Fruit fly (Drosophila melanogaster) whole organism, embryonic: ENCODE results near the gene Psf3.

Experiments used
- Abd-B ChIP-seq: fragments of 200-800 bp; sonication (Bioruptor generic); optimal IDR thresholded peaks from 2 replicates; lab custom pipeline; 2018; ENCODE audit warnings: missing biosample characterization, mild to moderate bottlenecking, missing genetic modification characterization, moderate library complexity
- C15 ChIP-seq: fragments of 200-800 bp; sonication (Bioruptor generic); IDR thresholded peaks from 3 replicates; pipeline ENCODE4 v1.3.6; 2022; ENCODE audit warnings: missing biosample characterization, missing genetic modification characterization
- CG10147 ChIP-seq: fragments of 200-800 bp; sonication (Bioruptor generic); optimal IDR thresholded peaks from 2 replicates; lab custom pipeline; 2019; ENCODE audit warnings: missing biosample characterization, mild to moderate bottlenecking, missing genetic modification characterization, moderate library complexity
- CG11560 ChIP-seq: fragments of 200-800 bp; sonication (Bioruptor generic); IDR thresholded peaks from 3 replicates; pipeline ENCODE4 v1.3.6; 2022; ENCODE audit warnings: missing biosample characterization, missing genetic modification characterization
- CG11696 ChIP-seq: fragments of 200-800 bp; sonication (Bioruptor generic); IDR thresholded peaks from 2 replicates; pipeline ENCODE4 v1.3.6; 2022; ENCODE audit warnings: missing biosample characterization, missing genetic modification characterization
- CG12104 ChIP-seq: fragments of 200-800 bp; sonication (Bioruptor generic); optimal IDR thresholded peaks from 3 replicates; lab custom pipeline; 2016; ENCODE audit warnings: missing biosample characterization, missing genetic modification characterization
- CG13424 ChIP-seq: fragments of 200-800 bp; sonication (Bioruptor generic); optimal IDR thresholded peaks from 2 replicates; lab custom pipeline; 2019; ENCODE audit warnings: missing biosample characterization, mild to moderate bottlenecking, missing genetic modification characterization, moderate library complexity
- CG13775 ChIP-seq: fragments of 200-800 bp; sonication (Bioruptor generic); optimal IDR thresholded peaks from 3 replicates; lab custom pipeline; 2017; ENCODE audit warnings: missing biosample characterization, mild to moderate bottlenecking, missing genetic modification characterization
- CG16779 ChIP-seq: fragments of 200-800 bp; sonication (Bioruptor generic); IDR thresholded peaks from 2 replicates; pipeline ENCODE4 v1.3.6; 2022; ENCODE audit warnings: missing biosample characterization, missing genetic modification characterization
- CG16863 ChIP-seq: fragments of 200-800 bp; sonication (Bioruptor generic); optimal IDR thresholded peaks from 3 replicates; lab custom pipeline; 2016; ENCODE audit warnings: missing biosample characterization, missing genetic modification characterization
- CG18476 ChIP-seq: fragments of 200-800 bp; sonication (Bioruptor generic); optimal IDR thresholded peaks from 2 replicates; lab custom pipeline; 2016; ENCODE audit warnings: missing biosample characterization, mild to moderate bottlenecking, missing genetic modification characterization
- CG2129 ChIP-seq: fragments of 200-800 bp; sonication (Bioruptor generic); IDR thresholded peaks from 2 replicates; pipeline ENCODE4 v1.3.6; 2022; ENCODE audit warnings: missing biosample characterization, missing genetic modification characterization; ENCODE audit not compliant: partially characterized antibody
- CG2712 ChIP-seq: fragments of 200-800 bp; optimal IDR thresholded peaks from 3 replicates; lab custom pipeline; 2019; ENCODE audit warnings: missing biosample characterization, mild to moderate bottlenecking, missing genetic modification characterization, moderate library complexity
- CG2875 ChIP-seq: fragments of 200-800 bp; sonication (Bioruptor generic); optimal IDR thresholded peaks from 2 replicates; lab custom pipeline; 2017; ENCODE audit warnings: missing biosample characterization, mild to moderate bottlenecking, missing genetic modification characterization, missing genetic modification reagents
- CG33213 ChIP-seq: fragments of 200-800 bp; sonication (Bioruptor generic); optimal IDR thresholded peaks from 3 replicates; lab custom pipeline; 2016; ENCODE audit warnings: missing biosample characterization, missing genetic modification characterization
- CG3407 ChIP-seq: fragments of 200-800 bp; sonication (Bioruptor generic); optimal IDR thresholded peaks from 2 replicates; lab custom pipeline; 2018; ENCODE audit warnings: missing biosample characterization, mild to moderate bottlenecking, missing genetic modification characterization
- CG3838 ChIP-seq: fragments of 200-800 bp; sonication (Bioruptor generic); optimal IDR thresholded peaks from 3 replicates; lab custom pipeline; 2016; ENCODE audit warnings: missing biosample characterization, missing genetic modification characterization
- CG4617 ChIP-seq: fragments of 200-800 bp; sonication (Bioruptor generic); optimal IDR thresholded peaks from 3 replicates; lab custom pipeline; 2016; ENCODE audit warnings: missing biosample characterization, missing genetic modification characterization, borderline replicate concordance
- CG4730 ChIP-seq: fragments of 200-800 bp; sonication (Bioruptor generic); IDR thresholded peaks from 2 replicates; pipeline ENCODE4 v1.3.6; 2022; ENCODE audit warnings: missing biosample characterization, missing genetic modification characterization
- CG6654 ChIP-seq: fragments of 200-800 bp; sonication (Bioruptor generic); optimal IDR thresholded peaks from 2 replicates; lab custom pipeline; 2017; ENCODE audit warnings: missing biosample characterization, mild to moderate bottlenecking, missing genetic modification characterization
- CG7372 ChIP-seq: fragments of 200-800 bp; sonication (Bioruptor generic); IDR thresholded peaks from 2 replicates; pipeline ENCODE4 v1.3.6; 2022; ENCODE audit warnings: missing biosample characterization, missing genetic modification characterization
- Camta ChIP-seq: fragments of 200-800 bp; sonication (Bioruptor generic); optimal IDR thresholded peaks from 2 replicates; lab custom pipeline; 2016; ENCODE audit warnings: missing biosample characterization, missing genetic modification characterization
- D19A ChIP-seq: fragments of 200-800 bp; optimal IDR thresholded peaks from 3 replicates; lab custom pipeline; 2019; ENCODE audit warnings: missing biosample characterization, mild to moderate bottlenecking, missing genetic modification characterization, moderate library complexity
- Fer2 ChIP-seq: fragments of 200-800 bp; sonication (Bioruptor generic); optimal IDR thresholded peaks from 2 replicates; lab custom pipeline; 2018; ENCODE audit warnings: missing biosample characterization, mild to moderate bottlenecking, missing genetic modification characterization, moderate library complexity
- Fer3 ChIP-seq: fragments of 200-800 bp; sonication (Bioruptor generic); optimal IDR thresholded peaks from 2 replicates; lab custom pipeline; 2018; ENCODE audit warnings: missing biosample characterization, mild to moderate bottlenecking, missing genetic modification characterization, moderate library complexity
- Mad ChIP-seq: fragments of 200-800 bp; sonication (Bioruptor generic); optimal IDR thresholded peaks from 2 replicates; lab custom pipeline; 2016; ENCODE audit warnings: missing biosample characterization, missing genetic modification characterization
- Mrtf ChIP-seq: fragments of 200-800 bp; sonication (Bioruptor generic); IDR thresholded peaks from 3 replicates; pipeline ENCODE4 v1.3.6; 2022; ENCODE audit warnings: missing biosample characterization, missing genetic modification characterization
- NFAT ChIP-seq: fragments of 200-800 bp; sonication (Bioruptor generic); IDR thresholded peaks from 2 replicates; pipeline ENCODE4 v1.3.6; 2022; ENCODE audit warnings: missing biosample characterization, missing genetic modification characterization
- Opbp ChIP-seq: fragments of 200-800 bp; sonication (Bioruptor generic); IDR thresholded peaks from 3 replicates; pipeline ENCODE4 v1.3.6; 2022; ENCODE audit warnings: missing biosample characterization, missing genetic modification characterization; ENCODE audit not compliant: partially characterized antibody
- Tbp ChIP-seq: fragments of >200 bp; optimal IDR thresholded peaks from 2 replicates; lab custom pipeline; 2018; ENCODE audit warnings: missing biosample characterization, missing genetic modification characterization
- Trl ChIP-seq, 3 experiments: fragments of >200 bp in 2 of 3; fragments of 200-800 bp in 1 of 3; sonication (Bioruptor generic) in 1 of 3; optimal IDR thresholded peaks; 2 replicates in 1 of 3; 3 replicates in 2 of 3; lab custom pipeline; 2016 to 2017; ENCODE audit warnings: missing biosample characterization in 1 of 3, missing genetic modification characterization in 1 of 3
- abd-A ChIP-seq: fragments of 200-800 bp; sonication (Bioruptor generic); optimal IDR thresholded peaks from 3 replicates; lab custom pipeline; 2019; ENCODE audit warnings: missing biosample characterization, mild to moderate bottlenecking, missing genetic modification characterization, moderate library complexity
- ac ChIP-seq: fragments of 200-800 bp; sonication (Bioruptor generic); optimal IDR thresholded peaks from 3 replicates; lab custom pipeline; 2017; ENCODE audit warnings: missing biosample characterization, mild to moderate bottlenecking, missing genetic modification characterization
- bab2 ChIP-seq: fragments of 200-800 bp; sonication (Bioruptor generic); optimal IDR thresholded peaks from 2 replicates; lab custom pipeline; 2016; ENCODE audit warnings: missing biosample characterization, missing genetic modification characterization
- chinmo ChIP-seq: fragments of 200-800 bp; sonication (Bioruptor generic); IDR thresholded peaks from 4 replicates; pipeline ENCODE4 v1.3.6; 2022; ENCODE audit warnings: missing biosample characterization, missing genetic modification characterization; ENCODE audit not compliant: partially characterized antibody
- dati ChIP-seq: fragments of 200-800 bp; sonication (Bioruptor generic); IDR thresholded peaks from 2 replicates; pipeline ENCODE4 v1.3.6; 2022; ENCODE audit warnings: missing biosample characterization, missing genetic modification characterization
- eve ChIP-seq, 2 experiments: fragments of >200 bp; optimal IDR thresholded peaks; 2 replicates each; lab custom pipeline; 2017; ENCODE audit warnings: missing biosample characterization in 2 of 2, missing genetic modification characterization in 2 of 2
- h ChIP-seq: fragments of >200 bp; optimal IDR thresholded peaks from 2 replicates; lab custom pipeline; 2017
- hbn ChIP-seq: fragments of 200-800 bp; sonication (Bioruptor generic); IDR thresholded peaks from 2 replicates; pipeline ENCODE4 v1.3.6; 2022; ENCODE audit warnings: missing biosample characterization, missing genetic modification characterization; ENCODE audit not compliant: partially characterized antibody
- her ChIP-seq: fragments of 200-800 bp; sonication (Bioruptor generic); optimal IDR thresholded peaks from 2 replicates; lab custom pipeline; 2016; ENCODE audit warnings: missing biosample characterization, missing genetic modification characterization
- hkb ChIP-seq, 2 experiments: fragments of 200-800 bp in 1 of 2; fragments of >200 bp in 1 of 2; sonication (Bioruptor generic) in 1 of 2; IDR thresholded peaks in 1 of 2; optimal IDR thresholded peaks in 1 of 2; 2 replicates each; pipeline versions ENCODE4 v1.3.6 to Lab custom; 2017 to 2022; ENCODE audit warnings: missing biosample characterization in 1 of 2, missing genetic modification characterization in 1 of 2
- hth ChIP-seq: fragments of >200 bp; optimal IDR thresholded peaks from 2 replicates; lab custom pipeline; 2017; ENCODE audit warnings: inconsistent platforms
- jing ChIP-seq: fragments of 200-800 bp; sonication (Bioruptor generic); optimal IDR thresholded peaks from 2 replicates; lab custom pipeline; 2018; ENCODE audit warnings: missing biosample characterization, mild to moderate bottlenecking, missing genetic modification characterization
- nau ChIP-seq: fragments of 200-800 bp; sonication (Bioruptor generic); optimal IDR thresholded peaks from 3 replicates; lab custom pipeline; 2017; ENCODE audit warnings: missing biosample characterization, mild to moderate bottlenecking, missing genetic modification characterization, missing genetic modification reagents
- run ChIP-seq: fragments of 200-800 bp; sonication (Bioruptor generic); optimal IDR thresholded peaks from 3 replicates; lab custom pipeline; 2018; ENCODE audit warnings: missing biosample characterization, mild to moderate bottlenecking, missing genetic modification characterization
- salm ChIP-seq: fragments of 200-800 bp; sonication (Bioruptor generic); optimal IDR thresholded peaks from 2 replicates; lab custom pipeline; 2018; ENCODE audit warnings: missing biosample characterization, mild to moderate bottlenecking, missing genetic modification characterization
- sc ChIP-seq, 3 experiments: fragments of >200 bp in 2 of 3; fragments of 200-800 bp in 1 of 3; sonication (Bioruptor generic) in 1 of 3; optimal IDR thresholded peaks; 2 replicates in 2 of 3; 3 replicates in 1 of 3; lab custom pipeline; 2017; ENCODE audit warnings: mild to moderate bottlenecking in 1 of 3, missing biosample characterization in 1 of 3, missing genetic modification characterization in 1 of 3, missing genetic modification reagents in 1 of 3
- vnd ChIP-seq: fragments of 200-800 bp; sonication (Bioruptor generic); IDR thresholded peaks from 3 replicates; pipeline ENCODE4 v1.3.6; 2022; ENCODE audit warnings: missing biosample characterization, missing genetic modification characterization; ENCODE audit not compliant: partially characterized antibody
- zen2 ChIP-seq: fragments of 200-800 bp; sonication (Bioruptor generic); IDR thresholded peaks from 3 replicates; pipeline ENCODE4 v1.3.6; 2022; ENCODE audit warnings: missing biosample characterization, missing genetic modification characterization; ENCODE audit not compliant: partially characterized antibody

Gene Psf3

DNA sequence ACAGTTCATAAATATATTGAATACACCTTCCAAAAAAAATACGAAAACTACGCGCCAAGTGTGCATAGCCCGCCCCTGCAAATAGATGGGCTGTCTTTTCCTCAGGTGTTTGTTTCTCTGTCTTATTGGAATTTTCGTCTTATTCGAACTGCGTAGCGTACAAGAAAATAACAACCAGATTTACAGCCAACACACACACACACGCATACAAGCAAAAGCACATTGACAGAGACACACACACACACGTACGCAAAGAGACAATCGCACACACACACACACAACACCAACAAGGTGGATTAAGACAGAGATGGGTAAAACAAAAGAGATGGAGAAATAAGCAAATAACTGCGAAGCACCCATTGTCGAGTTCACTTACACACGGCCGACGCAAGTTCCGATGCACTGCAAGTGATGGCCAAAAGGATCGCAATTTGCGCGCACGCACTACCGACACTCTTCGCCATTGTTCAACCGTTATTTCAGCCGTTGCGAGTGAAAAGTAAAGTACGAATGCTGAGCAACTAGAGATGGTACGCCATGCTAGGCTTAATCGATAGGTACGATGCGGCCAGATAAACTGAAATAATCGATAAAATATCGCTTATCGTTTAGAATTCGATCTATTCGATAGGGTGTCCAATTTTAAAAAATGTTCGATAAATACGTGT is 19.8 kb downstream of the Psf3 start (continued):
- peak; percentile 91 for TF ChIP-seq hbn (GFP tag; lab: Robert Waterston, UW)
- no peak for TF ChIP-seq CG16779 (GFP tag; lab: Robert Waterston, UW)
- peak; percentile 32 for TF ChIP-seq CG2712 (tag; lab: Kevin White, UChicago)
- no peak for TF ChIP-seq NFAT (GFP tag; lab: Robert Waterston, UW)
- no peak for TF ChIP-seq Abd-B
- TF ChIP-seq eve (GFP tag; optimal IDR thresholded peaks at IDR 0.05; lab: Kevin White, UChicago) = no peak
- TF ChIP-seq vnd = peak; percentile 93
- peak; percentile 48 for TF ChIP-seq CG2129 (GFP tag; lab: Robert Waterston, UW)
- peak; percentile 51 for TF ChIP-seq CG4617 (GFP tag; lab: Kevin White, UChicago)
- TF ChIP-seq CG2875 (GFP tag; lab: Kevin White, UChicago) = no peak
- peak; percentile 6 for TF ChIP-seq ac (GFP tag; lab: Kevin White, UChicago)
- no peak for TF ChIP-seq her (GFP tag; lab: Kevin White, UChicago)
- no peak for TF ChIP-seq salm (tag; lab: Kevin White, UChicago)
- no peak for TF ChIP-seq CG16863 (GFP tag; lab: Kevin White, UChicago)
- TF ChIP-seq nau (GFP tag; lab: Kevin White, UChicago) = no peak
- no peak for TF ChIP-seq CG7372 (GFP tag; lab: Robert Waterston, UW)
- no peak for TF ChIP-seq run (tag; lab: Kevin White, UChicago)
- TF ChIP-seq CG13424 (tag; lab: Kevin White, UChicago) = no peak
- TF ChIP-seq CG6654 = no peak
- no peak for TF ChIP-seq CG18476
- peak; percentile 28 for TF ChIP-seq CG33213 (GFP tag; lab: Kevin White, UChicago)
- no peak for TF ChIP-seq Mad (GFP tag; lab: Kevin White, UChicago)
- TF ChIP-seq Tbp (GFP tag; lab: Kevin White, UChicago) = no peak
- TF ChIP-seq hth = no peak
- TF ChIP-seq abd-A (tag; lab: Kevin White, UChicago) = peak; percentile 11
- no peak for TF ChIP-seq Mrtf (GFP tag; lab: Robert Waterston, UW)
- no peak for TF ChIP-seq jing (GFP tag; lab: Kevin White, UChicago)
- no peak for TF ChIP-seq h (lab: Kevin White, UChicago)
- peak; percentile 87 for TF ChIP-seq zen2 (GFP tag; lab: Robert Waterston, UW)
- TF ChIP-seq dati (GFP tag; lab: Robert Waterston, UW) = no peak
- no peak for TF ChIP-seq CG4730 (GFP tag; lab: Robert Waterston, UW)
- peak; percentile 26 for TF ChIP-seq Camta
- TF ChIP-seq sc (optimal IDR thresholded peaks at IDR 0.05; lab: Kevin White, UChicago) = no peak
- TF ChIP-seq sc (GFP tag; optimal IDR thresholded peaks at IDR 0.05; lab: Kevin White, UChicago) = no peak
- TF ChIP-seq CG10147 = no peak
- TF ChIP-seq Opbp = peak; percentile 90; the same call in 2 of the 3 replicates
- TF ChIP-seq CG12104 (GFP tag; lab: Kevin White, UChicago) = no peak
- no peak for TF ChIP-seq bab2 (GFP tag; lab: Kevin White, UChicago)
- TF ChIP-seq CG11696 = no peak
- TF ChIP-seq CG3407 (GFP tag; lab: Kevin White, UChicago) = no peak
- peak; percentile 97 for TF ChIP-seq CG11560 (tag; lab: Robert Waterston, UW)
- TF ChIP-seq C15 (GFP tag; lab: Robert Waterston, UW) = no peak
- no peak for TF ChIP-seq Fer2 (tag; lab: Kevin White, UChicago)
- TF ChIP-seq hkb (optimal IDR thresholded peaks at IDR 0.05; lab: Kevin White, UChicago) = no peak
- TF ChIP-seq hkb (GFP tag; IDR thresholded peaks at IDR 0.05; lab: Robert Waterston, UW) = no peak
- TF ChIP-seq Fer3 = no peak
- no peak for TF ChIP-seq CG3838 (GFP tag; lab: Kevin White, UChicago)
- TF ChIP-seq chinmo = peak; percentile 92
- no peak for TF ChIP-seq D19A (tag; lab: Kevin White, UChicago)
- TF ChIP-seq Trl (optimal IDR thresholded peaks at IDR 0.05; lab: Kevin White, UChicago) = peak in 1 of 2 experiments; percentile 22
- peak; percentile 40 for TF ChIP-seq Trl (GFP tag; optimal IDR thresholded peaks at IDR 0.05; lab: Kevin White, UChicago)
- no peak for TF ChIP-seq CG13775
